Fruit fly (Drosophila melanogaster) whole organism: Measurements from ENCODE around the gene CG6503.

Experiments
- pan ChIP-seq: fragments of >200 bp; optimal IDR thresholded peaks from 2 replicates; lab custom pipeline; 2017
- usp ChIP-seq: fragments of >200 bp; optimal IDR thresholded peaks from 2 replicates; lab custom pipeline; 2017; ENCODE audit warnings: missing biosample characterization, missing genetic modification characterization, mixed read lengths

DNA sequence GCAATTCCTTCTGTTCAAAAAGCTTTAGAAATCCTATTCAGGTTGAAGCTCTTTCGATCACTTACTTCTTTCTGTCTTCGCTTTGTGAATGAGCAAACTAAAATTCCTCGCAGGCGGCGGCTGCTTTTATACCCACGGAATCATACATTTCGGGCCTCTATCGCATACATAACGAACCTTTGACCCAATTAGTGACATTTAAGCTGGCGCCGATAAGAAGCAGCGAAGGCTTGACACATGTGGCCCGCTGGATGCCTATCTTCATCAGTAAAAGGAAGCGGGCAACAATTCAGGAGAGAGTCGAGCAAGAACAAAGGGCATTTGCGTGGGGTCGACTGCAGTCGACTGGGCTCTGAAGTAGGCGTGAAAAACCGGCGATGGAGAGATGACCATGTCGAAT lies 776 bp upstream of the CG6503 start, which contains the start of gene CG34291:
- no peak for TF ChIP-seq pan (lab: Kevin White, UChicago)
- TF ChIP-seq usp (GFP tag; lab: Kevin White, UChicago): no peak
